Fruit fly (Drosophila melanogaster) whole organism, embryonic: ENCODE data around the gene Tdg.

Source experiments
- Awh ChIP-seq: fragments of 200-800 bp; sonication (Bioruptor generic); IDR thresholded peaks from 2 replicates; pipeline ENCODE4, ENCODE4 v1.3.6; 2022; ENCODE audit warnings: missing biosample characterization, missing genetic modification characterization
- C15 ChIP-seq: fragments of 200-800 bp; sonication (Bioruptor generic); IDR thresholded peaks from 3 replicates; pipeline ENCODE4 v1.3.6; 2022; ENCODE audit warnings: missing biosample characterization, missing genetic modification characterization
- CG10209 ChIP-seq: fragments of 200-800 bp; sonication (Bioruptor generic); optimal IDR thresholded peaks from 3 replicates; lab custom pipeline; 2017; ENCODE audit warnings: missing biosample characterization, mild to moderate bottlenecking, missing genetic modification characterization, missing genetic modification reagents
- CG12236 ChIP-seq: fragments of 200-800 bp; sonication (Bioruptor generic); optimal IDR thresholded peaks from 2 replicates; lab custom pipeline; 2016; ENCODE audit warnings: missing biosample characterization, missing genetic modification characterization
- CG12659 ChIP-seq: fragments of 200-800 bp; sonication (Bioruptor generic); optimal IDR thresholded peaks from 3 replicates; lab custom pipeline; 2017; ENCODE audit warnings: mild to moderate bottlenecking, missing biosample characterization, missing genetic modification reagents, missing genetic modification characterization
- CG1529 ChIP-seq: fragments of 200-800 bp; sonication (Bioruptor generic); optimal IDR thresholded peaks from 3 replicates; lab custom pipeline; 2018; ENCODE audit warnings: missing biosample characterization, missing genetic modification characterization
- CG15514 ChIP-seq: fragments of 200-800 bp; sonication (Bioruptor generic); optimal IDR thresholded peaks from 3 replicates; lab custom pipeline; 2017; ENCODE audit warnings: missing biosample characterization, missing genetic modification characterization, mild to moderate bottlenecking, moderate library complexity, missing genetic modification reagents
- CG17385 ChIP-seq: fragments of 200-800 bp; sonication (Bioruptor generic); optimal IDR thresholded peaks from 3 replicates; lab custom pipeline; 2018; ENCODE audit warnings: missing biosample characterization, mild to moderate bottlenecking, missing genetic modification characterization
- CG18599 ChIP-seq: fragments of 200-800 bp; sonication (Bioruptor generic); optimal IDR thresholded peaks from 3 replicates; lab custom pipeline; 2017; ENCODE audit warnings: missing biosample characterization, missing genetic modification characterization, mild to moderate bottlenecking, moderate library complexity, missing genetic modification reagents
- CG18764 ChIP-seq: fragments of 200-800 bp; sonication (Bioruptor generic); optimal IDR thresholded peaks from 3 replicates; lab custom pipeline; 2016; ENCODE audit warnings: missing biosample characterization, missing genetic modification characterization
- CG33557 ChIP-seq: fragments of 200-800 bp; sonication (Bioruptor generic); optimal IDR thresholded peaks from 2 replicates; lab custom pipeline; 2019; ENCODE audit warnings: missing biosample characterization, mild to moderate bottlenecking, missing genetic modification characterization, moderate library complexity
- CG3726 ChIP-seq: fragments of 200-800 bp; sonication (Bioruptor generic); IDR thresholded peaks from 3 replicates; pipeline ENCODE4, ENCODE4 v1.3.6; 2022; ENCODE audit warnings: missing biosample characterization, missing genetic modification characterization
- CG3838 ChIP-seq: fragments of 200-800 bp; sonication (Bioruptor generic); optimal IDR thresholded peaks from 3 replicates; lab custom pipeline; 2016; ENCODE audit warnings: missing biosample characterization, missing genetic modification characterization
- CG6654 ChIP-seq: fragments of 200-800 bp; sonication (Bioruptor generic); optimal IDR thresholded peaks from 2 replicates; lab custom pipeline; 2017; ENCODE audit warnings: missing biosample characterization, mild to moderate bottlenecking, missing genetic modification characterization
- CG7271 ChIP-seq: fragments of 200-800 bp; sonication (Bioruptor generic); optimal IDR thresholded peaks from 2 replicates; lab custom pipeline; 2018; ENCODE audit warnings: missing biosample characterization, mild to moderate bottlenecking, missing genetic modification characterization, moderate library complexity
- CG8944 ChIP-seq: fragments of 200-800 bp; sonication (Bioruptor generic); optimal IDR thresholded peaks from 3 replicates; lab custom pipeline; 2016; ENCODE audit warnings: missing biosample characterization, missing genetic modification characterization
- Dek ChIP-seq: fragments of 200-800 bp; sonication (Bioruptor generic); optimal IDR thresholded peaks from 3 replicates; lab custom pipeline; 2019; ENCODE audit warnings: missing biosample characterization, mild to moderate bottlenecking, missing genetic modification characterization, moderate library complexity
- Doc3 ChIP-seq: fragments of 200-800 bp; sonication (Bioruptor generic); IDR thresholded peaks from 3 replicates; pipeline ENCODE4 v1.3.6; 2022; ENCODE audit warnings: missing biosample characterization, missing genetic modification characterization; ENCODE audit not compliant: partially characterized antibody
- Fer2 ChIP-seq: fragments of 200-800 bp; sonication (Bioruptor generic); optimal IDR thresholded peaks from 2 replicates; lab custom pipeline; 2018; ENCODE audit warnings: missing biosample characterization, mild to moderate bottlenecking, missing genetic modification characterization, moderate library complexity
- Hand ChIP-seq: fragments of 200-800 bp; sonication (Bioruptor generic); optimal IDR thresholded peaks from 2 replicates; lab custom pipeline; 2017; ENCODE audit warnings: mild to moderate bottlenecking, missing biosample characterization, missing genetic modification reagents, missing genetic modification characterization
- Hmx ChIP-seq: fragments of 200-800 bp; sonication (Bioruptor generic); optimal IDR thresholded peaks from 2 replicates; lab custom pipeline; 2016; ENCODE audit warnings: missing biosample characterization, missing genetic modification characterization
- Jarid2 ChIP-seq: fragments of 200-800 bp; sonication (Bioruptor generic); optimal IDR thresholded peaks from 3 replicates; lab custom pipeline; 2017; ENCODE audit warnings: mild to moderate bottlenecking, missing biosample characterization, missing genetic modification reagents, missing genetic modification characterization
- Lhr ChIP-seq: fragments of 200-800 bp; sonication (Bioruptor generic); optimal IDR thresholded peaks from 3 replicates; lab custom pipeline; 2017; ENCODE audit warnings: mild to moderate bottlenecking, missing biosample characterization, missing genetic modification reagents, missing genetic modification characterization
- NC2α ChIP-seq: fragments of 200-800 bp; sonication (Bioruptor generic); optimal IDR thresholded peaks from 2 replicates; lab custom pipeline; 2016; ENCODE audit warnings: missing biosample characterization, missing genetic modification characterization
- TFAM ChIP-seq: fragments of 200-800 bp; sonication (Bioruptor generic); optimal IDR thresholded peaks from 2 replicates; lab custom pipeline; 2017; ENCODE audit warnings: missing biosample characterization, missing genetic modification characterization, inconsistent platforms
- bcd ChIP-seq: fragments of 200-800 bp; sonication (Bioruptor generic); optimal IDR thresholded peaks from 2 replicates; lab custom pipeline; 2017; ENCODE audit warnings: missing biosample characterization, mild to moderate bottlenecking, missing genetic modification characterization
- bigmax ChIP-seq: fragments of 200-800 bp; sonication (Bioruptor generic); optimal IDR thresholded peaks from 2 replicates; lab custom pipeline; 2018; ENCODE audit warnings: missing biosample characterization, mild to moderate bottlenecking, missing genetic modification characterization
- chinmo ChIP-seq: fragments of 200-800 bp; sonication (Bioruptor generic); IDR thresholded peaks from 4 replicates; pipeline ENCODE4 v1.3.6; 2022; ENCODE audit warnings: missing biosample characterization, missing genetic modification characterization; ENCODE audit not compliant: partially characterized antibody
- danr ChIP-seq: fragments of 200-800 bp; sonication (Bioruptor generic); IDR thresholded peaks from 2 replicates; pipeline ENCODE4 v1.3.6; 2022; ENCODE audit warnings: missing biosample characterization, missing genetic modification characterization
- dati ChIP-seq: fragments of 200-800 bp; sonication (Bioruptor generic); IDR thresholded peaks from 2 replicates; pipeline ENCODE4 v1.3.6; 2022; ENCODE audit warnings: missing biosample characterization, missing genetic modification characterization
- fd64A ChIP-seq: fragments of 200-800 bp; sonication (Bioruptor generic); optimal IDR thresholded peaks from 3 replicates; lab custom pipeline; 2018; ENCODE audit warnings: missing biosample characterization, mild to moderate bottlenecking, missing genetic modification characterization
- gcm2 ChIP-seq: fragments of 200-800 bp; sonication (Bioruptor generic); optimal IDR thresholded peaks from 2 replicates; lab custom pipeline; 2016; ENCODE audit warnings: missing biosample characterization, missing genetic modification characterization
- gro ChIP-seq: fragments of 200-800 bp; sonication (Bioruptor generic); optimal IDR thresholded peaks from 2 replicates; lab custom pipeline; 2016; ENCODE audit warnings: missing biosample characterization, missing genetic modification characterization
- h ChIP-seq: fragments of >200 bp; optimal IDR thresholded peaks from 2 replicates; lab custom pipeline; 2017
- lilli ChIP-seq: fragments of 200-800 bp; sonication (Bioruptor generic); optimal IDR thresholded peaks from 3 replicates; lab custom pipeline; 2016; ENCODE audit warnings: missing biosample characterization, missing genetic modification characterization
- mam ChIP-seq: fragments of 200-800 bp; sonication (Bioruptor generic); optimal IDR thresholded peaks from 3 replicates; lab custom pipeline; 2016; ENCODE audit warnings: missing biosample characterization, missing genetic modification characterization
- nau ChIP-seq: fragments of 200-800 bp; sonication (Bioruptor generic); optimal IDR thresholded peaks from 3 replicates; lab custom pipeline; 2017; ENCODE audit warnings: missing biosample characterization, mild to moderate bottlenecking, missing genetic modification characterization, missing genetic modification reagents
- nmo ChIP-seq: fragments of 200-800 bp; sonication (Bioruptor generic); optimal IDR thresholded peaks from 2 replicates; lab custom pipeline; 2018; ENCODE audit warnings: missing biosample characterization, mild to moderate bottlenecking, missing genetic modification characterization, moderate library complexity
- pb ChIP-seq: fragments of 200-800 bp; sonication (Bioruptor generic); optimal IDR thresholded peaks from 3 replicates; lab custom pipeline; 2016; ENCODE audit warnings: missing biosample characterization, missing genetic modification characterization
- peb ChIP-seq: fragments of 200-800 bp; sonication (Bioruptor generic); IDR thresholded peaks from 2 replicates; pipeline ENCODE4 v1.3.6; 2022; ENCODE audit warnings: missing biosample characterization, missing genetic modification characterization
- pum ChIP-seq: fragments of 200-800 bp; sonication (Bioruptor generic); optimal IDR thresholded peaks from 2 replicates; lab custom pipeline; 2016; ENCODE audit warnings: missing biosample characterization, missing genetic modification characterization
- ro ChIP-seq: fragments of 200-800 bp; sonication (Bioruptor generic); IDR thresholded peaks from 2 replicates; pipeline ENCODE4 v1.3.6; 2022; ENCODE audit warnings: missing biosample characterization, missing genetic modification characterization
- scrt ChIP-seq: fragments of 200-800 bp; sonication (Bioruptor generic); optimal IDR thresholded peaks from 2 replicates; lab custom pipeline; 2018; ENCODE audit warnings: missing biosample characterization, mild to moderate bottlenecking, missing genetic modification characterization, moderate library complexity
- sens ChIP-seq: fragments of 200-800 bp; sonication (Bioruptor generic); peaks from one replicate; lab custom pipeline; 2016; ENCODE audit warnings: missing biosample characterization, missing genetic modification characterization
- sqz ChIP-seq: fragments of 200-800 bp; sonication (Bioruptor generic); optimal IDR thresholded peaks from 3 replicates; lab custom pipeline; 2018; ENCODE audit warnings: missing biosample characterization, mild to moderate bottlenecking, missing genetic modification characterization
- sr ChIP-seq: fragments of 200-800 bp; sonication (Bioruptor generic); IDR thresholded peaks from 3 replicates; pipeline ENCODE4 v1.3.6; 2022; ENCODE audit warnings: missing biosample characterization, missing genetic modification characterization
- tgo ChIP-seq: fragments of 200-800 bp; sonication (Bioruptor generic); IDR thresholded peaks from 3 replicates; pipeline ENCODE4 v1.3.6; 2022; ENCODE audit warnings: missing biosample characterization, missing genetic modification characterization
- tup ChIP-seq: fragments of 200-800 bp; sonication (Bioruptor generic); optimal IDR thresholded peaks from 2 replicates; lab custom pipeline; 2016; ENCODE audit warnings: missing biosample characterization, mild to moderate bottlenecking, missing genetic modification characterization, moderate library complexity
- zen2 ChIP-seq: fragments of 200-800 bp; sonication (Bioruptor generic); IDR thresholded peaks from 3 replicates; pipeline ENCODE4 v1.3.6; 2022; ENCODE audit warnings: missing biosample characterization, missing genetic modification characterization; ENCODE audit not compliant: partially characterized antibody
- zf30C ChIP-seq: fragments of 200-800 bp; sonication (Bioruptor generic); optimal IDR thresholded peaks from 3 replicates; lab custom pipeline; 2018; ENCODE audit warnings: missing biosample characterization, mild to moderate bottlenecking, missing genetic modification characterization
- zfh2 ChIP-seq: fragments of 200-800 bp; sonication (Bioruptor generic); optimal IDR thresholded peaks from 2 replicates; lab custom pipeline; 2016; ENCODE audit warnings: missing biosample characterization, missing genetic modification characterization

Tdg gene

DNA sequence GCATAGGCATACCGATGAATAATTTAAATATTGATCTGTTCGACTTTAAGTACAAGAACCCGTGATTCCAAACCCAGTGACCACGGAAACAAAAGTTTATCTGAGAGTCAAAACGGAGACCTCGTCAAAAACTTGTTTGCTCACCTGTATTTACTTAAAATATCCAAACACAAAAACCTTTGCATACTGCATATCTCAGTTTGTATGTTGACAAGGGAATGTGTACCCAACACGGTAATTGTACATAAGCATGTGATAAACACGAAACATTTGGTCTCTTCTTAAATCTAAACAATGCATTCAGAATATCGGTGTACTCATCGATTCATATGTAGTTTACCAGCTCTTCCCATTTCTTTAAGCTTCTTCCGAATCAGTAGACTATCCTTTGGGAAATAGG is 59.9 kb downstream of the Tdg start (continued):
- TF ChIP-seq peb (GFP tag; lab: Robert Waterston, UW) (peak; percentile 56; the same call in 1 of the 2 replicates), gro (GFP tag; lab: Kevin White, UChicago) (peak; percentile 76), CG3838 (GFP tag; lab: Kevin White, UChicago) (peak; percentile 86), chinmo (GFP tag; lab: Robert Waterston, UW) (0 out of 4 replicates have a peak, but pooled peaks have one; percentile 51), mam (GFP tag; lab: Kevin White, UChicago) (peak; percentile 54), lilli (GFP tag; lab: Kevin White, UChicago) (peak; percentile 66), CG1529 (peak; percentile 95), C15 (GFP tag; lab: Robert Waterston, UW) (peak; percentile 48; the same call in 1 of the 3 replicates), zfh2 (peak; percentile 25), pb (GFP tag; lab: Kevin White, UChicago) (peak; percentile 86), CG18599 (GFP tag; lab: Kevin White, UChicago) (peak; percentile 93), Hand (GFP tag; lab: Kevin White, UChicago) (peak; percentile 48), tgo (peak; percentile 66; the same call in 2 of the 3 replicates), CG18764 (GFP tag; lab: Kevin White, UChicago) (peak; percentile 93), dati (GFP tag; lab: Robert Waterston, UW) (peak; percentile 67), bigmax (GFP tag; lab: Kevin White, UChicago) (peak; percentile 76), CG10209 (GFP tag; lab: Kevin White, UChicago) (peak; percentile 97), CG8944 (GFP tag; lab: Kevin White, UChicago) (peak; percentile 83), CG6654 (GFP tag; lab: Kevin White, UChicago) (peak; percentile 49), tup (GFP tag; lab: Kevin White, UChicago) (peak; percentile 89), ro (GFP tag; lab: Robert Waterston, UW) (no peak), CG12236 (GFP tag; lab: Kevin White, UChicago) (peak; percentile 97), nmo (GFP tag; lab: Kevin White, UChicago) (peak; percentile 44), h (lab: Kevin White, UChicago) (no peak), Awh (GFP tag; lab: Robert Waterston, UW) (peak; percentile 97), sr (GFP tag; lab: Robert Waterston, UW) (no peak), pum (GFP tag; lab: Kevin White, UChicago) (peak; percentile 80), bcd (peak; percentile 82), CG33557 (GFP tag; lab: Kevin White, UChicago) (peak; percentile 99), CG17385 (GFP tag; lab: Kevin White, UChicago) (peak; percentile 82), TFAM (GFP tag; lab: Kevin White, UChicago) (peak; percentile 89), Doc3 (GFP tag; lab: Robert Waterston, UW) (no peak), Hmx (GFP tag; lab: Kevin White, UChicago) (no peak), Lhr (peak; percentile 93), CG12659 (GFP tag; lab: Kevin White, UChicago) (peak; percentile 93), Dek (tag; lab: Kevin White, UChicago) (peak; percentile 65), CG3726 (GFP tag; lab: Robert Waterston, UW) (no peak; the same call in 2 of the 3 replicates), CG7271 (tag; lab: Kevin White, UChicago) (peak; percentile 97), NC2α (peak; percentile 93), sens (GFP tag; lab: Kevin White, UChicago) (peak; percentile 99), zen2 (no peak), danr (GFP tag; lab: Robert Waterston, UW) (peak; percentile 70; the same call in 1 of the 2 replicates), nau (GFP tag; lab: Kevin White, UChicago) (peak; percentile 96), Fer2 (tag; lab: Kevin White, UChicago) (peak; percentile 87), CG15514 (GFP tag; lab: Kevin White, UChicago) (peak; percentile 89), scrt (GFP tag; lab: Kevin White, UChicago) (peak; percentile 84), gcm2 (GFP tag; lab: Kevin White, UChicago) (peak; percentile 86), zf30C (GFP tag; lab: Kevin White, UChicago) (peak; percentile 43), Jarid2 (GFP tag; lab: Kevin White, UChicago) (peak; percentile 83), fd64A (GFP tag; lab: Kevin White, UChicago) (peak; percentile 99), sqz (peak; percentile 97)
